Fruit fly (Drosophila melanogaster) whole organism, embryonic: ENCODE measurements around the gene Rpp14b.

ENCODE experiments used
- Antp ChIP-seq: fragments of 200-800 bp; sonication (Bioruptor generic); optimal IDR thresholded peaks from 3 replicates; lab custom pipeline; 2016; ENCODE audit warnings: missing biosample characterization, missing genetic modification characterization
- Asciz ChIP-seq: fragments of 200-800 bp; sonication (Bioruptor generic); optimal IDR thresholded peaks from 2 replicates; lab custom pipeline; 2017; ENCODE audit warnings: missing biosample characterization, mild to moderate bottlenecking, missing genetic modification characterization, missing genetic modification reagents
- Awh ChIP-seq: fragments of 200-800 bp; sonication (Bioruptor generic); IDR thresholded peaks from 2 replicates; pipeline ENCODE4, ENCODE4 v1.3.6; 2022; ENCODE audit warnings: missing biosample characterization, missing genetic modification characterization
- B-H1 ChIP-seq: fragments of 200-800 bp; sonication (Bioruptor generic); IDR thresholded peaks from 3 replicates; pipeline ENCODE4 v1.3.6; 2022; ENCODE audit warnings: missing biosample characterization, missing genetic modification characterization
- Bdp1 ChIP-seq: fragments of 200-800 bp; sonication (Bioruptor generic); optimal IDR thresholded peaks from 3 replicates; lab custom pipeline; 2016; ENCODE audit warnings: missing biosample characterization, missing genetic modification characterization
- C15 ChIP-seq: fragments of 200-800 bp; sonication (Bioruptor generic); IDR thresholded peaks from 3 replicates; pipeline ENCODE4 v1.3.6; 2022; ENCODE audit warnings: missing biosample characterization, missing genetic modification characterization
- CG10267 ChIP-seq: fragments of 200-800 bp; sonication (Bioruptor generic); optimal IDR thresholded peaks from 2 replicates; lab custom pipeline; 2018; ENCODE audit warnings: missing biosample characterization, mild to moderate bottlenecking, missing genetic modification characterization, moderate library complexity
- CG13775 ChIP-seq: fragments of 200-800 bp; sonication (Bioruptor generic); optimal IDR thresholded peaks from 3 replicates; lab custom pipeline; 2017; ENCODE audit warnings: missing biosample characterization, mild to moderate bottlenecking, missing genetic modification characterization
- CG14710 ChIP-seq: fragments of 200-800 bp; sonication (Bioruptor generic); optimal IDR thresholded peaks from 3 replicates; lab custom pipeline; 2019; ENCODE audit warnings: missing biosample characterization, mild to moderate bottlenecking, missing genetic modification characterization, moderate library complexity
- CG14965 ChIP-seq: fragments of 200-800 bp; sonication (Bioruptor generic); optimal IDR thresholded peaks from 2 replicates; lab custom pipeline; 2016; ENCODE audit warnings: missing biosample characterization, missing genetic modification characterization, borderline replicate concordance
- CG1529 ChIP-seq: fragments of 200-800 bp; sonication (Bioruptor generic); optimal IDR thresholded peaks from 3 replicates; lab custom pipeline; 2018; ENCODE audit warnings: missing biosample characterization, missing genetic modification characterization
- CG16779 ChIP-seq: fragments of 200-800 bp; sonication (Bioruptor generic); IDR thresholded peaks from 2 replicates; pipeline ENCODE4 v1.3.6; 2022; ENCODE audit warnings: missing biosample characterization, missing genetic modification characterization
- CG16863 ChIP-seq: fragments of 200-800 bp; sonication (Bioruptor generic); optimal IDR thresholded peaks from 3 replicates; lab custom pipeline; 2016; ENCODE audit warnings: missing biosample characterization, missing genetic modification characterization
- CG18011 ChIP-seq: fragments of 200-800 bp; sonication (Bioruptor generic); optimal IDR thresholded peaks from 2 replicates; lab custom pipeline; 2017; ENCODE audit warnings: missing biosample characterization, missing genetic modification characterization, mild to moderate bottlenecking, moderate library complexity, missing genotype
- CG1832 ChIP-seq: fragments of 200-800 bp; sonication (Bioruptor generic); optimal IDR thresholded peaks from 2 replicates; lab custom pipeline; 2017; ENCODE audit warnings: missing biosample characterization, mild to moderate bottlenecking, missing genetic modification characterization, inconsistent platforms
- CG3726 ChIP-seq: fragments of 200-800 bp; sonication (Bioruptor generic); IDR thresholded peaks from 3 replicates; pipeline ENCODE4, ENCODE4 v1.3.6; 2022; ENCODE audit warnings: missing biosample characterization, missing genetic modification characterization
- CG3847 ChIP-seq: fragments of 200-800 bp; sonication (Bioruptor generic); IDR thresholded peaks from 2 replicates; pipeline ENCODE4 v1.3.6; 2022; ENCODE audit warnings: missing biosample characterization, missing genetic modification characterization
- CG4617 ChIP-seq: fragments of 200-800 bp; sonication (Bioruptor generic); optimal IDR thresholded peaks from 3 replicates; lab custom pipeline; 2016; ENCODE audit warnings: missing biosample characterization, missing genetic modification characterization, borderline replicate concordance
- CG6854 ChIP-seq: fragments of 200-800 bp; sonication (Bioruptor generic); optimal IDR thresholded peaks from 3 replicates; lab custom pipeline; 2017; ENCODE audit warnings: missing biosample characterization, mild to moderate bottlenecking, missing genetic modification characterization
- CG7372 ChIP-seq: fragments of 200-800 bp; sonication (Bioruptor generic); IDR thresholded peaks from 2 replicates; pipeline ENCODE4 v1.3.6; 2022; ENCODE audit warnings: missing biosample characterization, missing genetic modification characterization
- CG7928 ChIP-seq: fragments of 200-800 bp; sonication (Bioruptor generic); optimal IDR thresholded peaks from 2 replicates; lab custom pipeline; 2017; ENCODE audit warnings: missing biosample characterization, mild to moderate bottlenecking, missing genetic modification characterization
- CkIIα-i1 ChIP-seq: fragments of 200-800 bp; sonication (Bioruptor generic); IDR thresholded peaks from 2 replicates; pipeline ENCODE4 v1.3.6; 2022; ENCODE audit warnings: missing biosample characterization, missing genetic modification characterization
- Ets97D ChIP-seq: fragments of 200-800 bp; sonication (Bioruptor generic); optimal IDR thresholded peaks from 3 replicates; lab custom pipeline; 2016; ENCODE audit warnings: missing biosample characterization, missing genetic modification characterization
- Fer1 ChIP-seq: fragments of 200-800 bp; sonication (Bioruptor generic); optimal IDR thresholded peaks from 2 replicates; lab custom pipeline; 2017; ENCODE audit warnings: missing biosample characterization, mild to moderate bottlenecking, missing genetic modification characterization
- HmgZ ChIP-seq: fragments of 200-800 bp; sonication (Bioruptor generic); optimal IDR thresholded peaks from 2 replicates; lab custom pipeline; 2018; ENCODE audit warnings: missing biosample characterization, mild to moderate bottlenecking, missing genetic modification characterization
- Kr ChIP-seq: fragments of 200-800 bp; sonication (Bioruptor generic); optimal IDR thresholded peaks from 2 replicates; lab custom pipeline; 2017; ENCODE audit warnings: missing biosample characterization, mild to moderate bottlenecking, missing genetic modification characterization
- MTF-1 ChIP-seq: fragments of 200-800 bp; sonication (Bioruptor generic); optimal IDR thresholded peaks from 2 replicates; lab custom pipeline; 2018; ENCODE audit warnings: missing biosample characterization, mild to moderate bottlenecking, missing genetic modification characterization, borderline replicate concordance
- Med ChIP-seq: fragments of 200-800 bp; sonication (Bioruptor generic); peaks from one replicate; lab custom pipeline; 2016; ENCODE audit warnings: missing biosample characterization, missing genetic modification characterization, mild to moderate bottlenecking, inconsistent platforms, moderate library complexity
- Nf-YC ChIP-seq: fragments of 200-800 bp; optimal IDR thresholded peaks from 3 replicates; lab custom pipeline; 2019; ENCODE audit warnings: missing biosample characterization, mild to moderate bottlenecking, missing genetic modification characterization, moderate library complexity
- Optix ChIP-seq: fragments of 200-800 bp; sonication (Bioruptor generic); IDR thresholded peaks from 3 replicates; pipeline ENCODE4 v1.3.6; 2022; ENCODE audit warnings: missing biosample characterization, missing genetic modification characterization
- Pdp1 ChIP-seq, 2 experiments: fragments of 200-800 bp; sonication (Bioruptor generic); optimal IDR thresholded peaks; 3 replicates each; lab custom pipeline; 2016; ENCODE audit warnings: missing biosample characterization in 2 of 2, missing genetic modification characterization in 2 of 2, mild to moderate bottlenecking in 1 of 2, moderate library complexity in 1 of 2
- YL-1 ChIP-seq: fragments of 200-800 bp; sonication (Bioruptor generic); optimal IDR thresholded peaks from 3 replicates; lab custom pipeline; 2017; ENCODE audit warnings: missing biosample characterization, mild to moderate bottlenecking, missing genetic modification characterization
- croc ChIP-seq: fragments of 200-800 bp; sonication (Bioruptor generic); conservative IDR thresholded peaks from 3 replicates; pipeline ENCODE4 v1.3.6; 2022; ENCODE audit warnings: missing biosample characterization, missing genetic modification characterization
- dmrt11E ChIP-seq: fragments of 200-800 bp; sonication (Bioruptor generic); optimal IDR thresholded peaks from 3 replicates; lab custom pipeline; 2018; ENCODE audit warnings: missing biosample characterization, mild to moderate bottlenecking, missing genetic modification characterization, moderate library complexity
- ems ChIP-seq: fragments of 200-800 bp; sonication (Bioruptor generic); optimal IDR thresholded peaks from 3 replicates; lab custom pipeline; 2016; ENCODE audit warnings: missing biosample characterization, missing genetic modification characterization
- gcm2 ChIP-seq: fragments of 200-800 bp; sonication (Bioruptor generic); optimal IDR thresholded peaks from 2 replicates; lab custom pipeline; 2016; ENCODE audit warnings: missing biosample characterization, missing genetic modification characterization
- grau ChIP-seq: fragments of 200-800 bp; optimal IDR thresholded peaks from 3 replicates; lab custom pipeline; 2019; ENCODE audit warnings: missing biosample characterization, mild to moderate bottlenecking, missing genetic modification characterization, moderate library complexity
- gt ChIP-seq: fragments of 200-800 bp; sonication (Bioruptor generic); IDR thresholded peaks from 2 replicates; pipeline ENCODE4 v1.3.6; 2022; ENCODE audit warnings: missing biosample characterization, missing genetic modification characterization
- her ChIP-seq: fragments of 200-800 bp; sonication (Bioruptor generic); optimal IDR thresholded peaks from 2 replicates; lab custom pipeline; 2016; ENCODE audit warnings: missing biosample characterization, missing genetic modification characterization
- kah ChIP-seq: fragments of 200-800 bp; sonication (Bioruptor generic); optimal IDR thresholded peaks from 2 replicates; lab custom pipeline; 2018; ENCODE audit warnings: missing biosample characterization, mild to moderate bottlenecking, missing genetic modification characterization
- lab ChIP-seq: fragments of 200-800 bp; sonication (Bioruptor generic); optimal IDR thresholded peaks from 3 replicates; lab custom pipeline; 2017; ENCODE audit warnings: missing biosample characterization, missing genetic modification characterization, mild to moderate bottlenecking, moderate library complexity, missing genetic modification reagents
- mirr ChIP-seq: fragments of 200-800 bp; sonication (Bioruptor generic); optimal IDR thresholded peaks from 3 replicates; lab custom pipeline; 2018; ENCODE audit warnings: missing biosample characterization, mild to moderate bottlenecking, missing genetic modification characterization
- pum ChIP-seq: fragments of 200-800 bp; sonication (Bioruptor generic); optimal IDR thresholded peaks from 2 replicates; lab custom pipeline; 2016; ENCODE audit warnings: missing biosample characterization, missing genetic modification characterization
- sug ChIP-seq: fragments of 200-800 bp; optimal IDR thresholded peaks from 2 replicates; lab custom pipeline; 2019; ENCODE audit warnings: missing biosample characterization, mild to moderate bottlenecking, missing genetic modification characterization, moderate library complexity
- tin ChIP-seq: fragments of 200-800 bp; sonication (Bioruptor generic); optimal IDR thresholded peaks from 3 replicates; lab custom pipeline; 2016; ENCODE audit warnings: missing biosample characterization, missing genetic modification characterization
- tio ChIP-seq: fragments of 200-800 bp; sonication (Bioruptor generic); optimal IDR thresholded peaks from 2 replicates; lab custom pipeline; 2017; ENCODE audit warnings: missing biosample characterization, missing genetic modification characterization, inconsistent platforms
- vfl ChIP-seq: fragments of 200-800 bp; sonication (Bioruptor generic); optimal IDR thresholded peaks from 2 replicates; lab custom pipeline; 2016; ENCODE audit warnings: missing biosample characterization, missing genetic modification characterization
- wek ChIP-seq: fragments of 200-800 bp; sonication (Bioruptor generic); optimal IDR thresholded peaks from 3 replicates; lab custom pipeline; 2018; ENCODE audit warnings: missing biosample characterization, mild to moderate bottlenecking, missing genetic modification characterization, moderate library complexity
- zfh1 ChIP-seq: fragments of 200-800 bp; sonication (Bioruptor generic); IDR thresholded peaks from 3 replicates; pipeline ENCODE4 v1.3.6; 2022; ENCODE audit warnings: missing biosample characterization, missing genetic modification characterization

Rpp14b gene

DNA sequence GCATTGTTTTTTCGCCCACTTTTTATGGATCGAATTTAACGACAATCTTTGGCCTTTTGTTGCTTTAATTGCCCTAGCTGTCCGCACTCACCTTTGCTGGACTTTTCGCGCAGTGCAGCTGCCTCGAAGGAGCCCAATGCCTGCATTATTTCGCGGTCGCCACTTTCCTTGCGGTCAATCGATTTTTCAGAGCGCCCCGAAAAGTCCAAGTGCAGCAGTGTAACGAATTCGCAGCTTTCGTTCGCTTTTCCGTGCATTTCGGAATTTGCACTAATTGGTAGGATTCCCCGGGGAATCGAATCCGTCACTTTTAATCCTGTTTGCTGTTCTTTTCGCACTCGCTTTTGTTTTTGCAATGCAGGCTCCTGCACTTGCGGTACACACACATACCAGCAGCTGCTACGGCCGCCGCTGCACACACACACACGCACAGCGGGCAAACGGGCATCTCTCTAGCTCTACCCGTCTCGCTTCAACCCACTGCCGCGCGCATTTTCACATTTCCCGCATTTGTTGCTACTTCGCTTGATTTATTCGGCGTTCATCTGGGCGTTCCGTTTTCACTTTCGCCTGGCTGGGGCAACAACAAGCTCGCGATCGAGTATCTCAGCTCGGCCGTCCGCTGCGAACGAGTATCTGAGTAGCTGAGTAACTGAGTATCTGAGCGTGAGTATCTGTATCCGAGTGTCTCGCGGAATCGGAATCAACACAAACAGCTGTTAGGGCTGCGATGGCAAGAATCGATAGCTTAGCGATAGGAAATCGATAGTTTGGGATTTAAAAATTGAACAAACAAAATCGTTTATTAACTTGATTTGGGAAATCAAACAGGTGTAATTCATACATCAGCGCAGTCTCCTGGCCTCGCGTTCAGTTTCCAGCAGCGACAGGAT lies 34.0 kb upstream of the Rpp14b start, which contains the start of gene Mgat2 (continued):
- peak; percentile 15 for TF ChIP-seq CG14965 (GFP tag; lab: Kevin White, UChicago)
- peak; percentile 74 for TF ChIP-seq mirr (GFP tag; lab: Kevin White, UChicago)
- no peak for TF ChIP-seq croc (GFP tag; lab: Robert Waterston, UW)
- TF ChIP-seq Med (GFP tag; lab: Kevin White, UChicago) = peak; percentile 89
- peak in 1 of 2 experiments; percentile 18 for TF ChIP-seq Pdp1 (GFP tag; optimal IDR thresholded peaks at IDR 0.05; lab: Kevin White, UChicago)
- TF ChIP-seq tin = no peak
- TF ChIP-seq vfl (GFP tag; lab: Kevin White, UChicago) = no peak
- TF ChIP-seq CG13775 (GFP tag; lab: Kevin White, UChicago) = no peak
- TF ChIP-seq Antp = no peak
- peak; percentile 67; the same call in 1 of the 2 replicates for TF ChIP-seq Awh (GFP tag; lab: Robert Waterston, UW)
- TF ChIP-seq Kr (GFP tag; lab: Kevin White, UChicago) = no peak
- peak; percentile 58 for TF ChIP-seq kah (GFP tag; lab: Kevin White, UChicago)
- TF ChIP-seq grau (tag; lab: Kevin White, UChicago) = peak; percentile 28
- TF ChIP-seq gt (GFP tag; lab: Robert Waterston, UW) = peak; percentile 33; the same call in 1 of the 2 replicates
- TF ChIP-seq MTF-1 = peak; percentile 62
- TF ChIP-seq CG6854 (GFP tag; lab: Kevin White, UChicago) = peak; percentile 66
- TF ChIP-seq Nf-YC (tag; lab: Kevin White, UChicago) = peak; percentile 55
- TF ChIP-seq CG3726 (GFP tag; lab: Robert Waterston, UW) = no peak
- peak; percentile 70 for TF ChIP-seq wek (GFP tag; lab: Kevin White, UChicago)
- TF ChIP-seq dmrt11E (tag; lab: Kevin White, UChicago) = peak; percentile 2
- TF ChIP-seq YL-1 = peak; percentile 65
- peak; percentile 55 for TF ChIP-seq sug (tag; lab: Kevin White, UChicago)
- no peak for TF ChIP-seq Asciz
- peak; percentile 76 for TF ChIP-seq CG1832 (GFP tag; lab: Kevin White, UChicago)
- TF ChIP-seq CG7928 (GFP tag; lab: Kevin White, UChicago) = no peak
- TF ChIP-seq Ets97D = no peak
- peak; percentile 32 for TF ChIP-seq gcm2 (GFP tag; lab: Kevin White, UChicago)
- TF ChIP-seq her (GFP tag; lab: Kevin White, UChicago) = peak; percentile 75
- no peak for TF ChIP-seq pum (GFP tag; lab: Kevin White, UChicago)
- TF ChIP-seq CG4617 (GFP tag; lab: Kevin White, UChicago) = peak; percentile 12
- peak; percentile 30; the same call in 1 of the 3 replicates for TF ChIP-seq Optix (GFP tag; lab: Robert Waterston, UW)
- peak; percentile 19 for TF ChIP-seq CG14710 (tag; lab: Kevin White, UChicago)
- TF ChIP-seq zfh1 (GFP tag; lab: Robert Waterston, UW) = 0 out of 3 replicates have a peak, but pooled peaks have one; percentile 33
- peak; percentile 74 for TF ChIP-seq Fer1 (GFP tag; lab: Kevin White, UChicago)
- TF ChIP-seq Bdp1 (GFP tag; lab: Kevin White, UChicago) = no peak
- peak; percentile 44 for TF ChIP-seq CG10267 (tag; lab: Kevin White, UChicago)
- no peak for TF ChIP-seq tio
- no peak for TF ChIP-seq B-H1 (GFP tag; lab: Robert Waterston, UW)
- no peak for TF ChIP-seq CG1529 (GFP tag; lab: Kevin White, UChicago)
- peak; percentile 97 for TF ChIP-seq CG16863 (GFP tag; lab: Kevin White, UChicago)
- no peak for TF ChIP-seq CG18011 (GFP tag; lab: Kevin White, UChicago)
- no peak for TF ChIP-seq CG7372
- no peak for TF ChIP-seq C15 (GFP tag; lab: Robert Waterston, UW)
- no peak for TF ChIP-seq CG3847 (GFP tag; lab: Robert Waterston, UW)
- TF ChIP-seq CkIIα-i1 (GFP tag; lab: Robert Waterston, UW) = no peak
- TF ChIP-seq lab (GFP tag; lab: Kevin White, UChicago) = peak; percentile 56
- no peak for TF ChIP-seq CG16779 (GFP tag; lab: Robert Waterston, UW)
- peak; percentile 69 for TF ChIP-seq HmgZ (tag; lab: Kevin White, UChicago)
- peak; percentile 11 for TF ChIP-seq ems (GFP tag; lab: Kevin White, UChicago)
